Worm (Caenorhabditis elegans) whole organism, early embryonic: ENCODE measurements around the gene jamp-1.

ENCODE experiments used
- B0310.2 ChIP-seq: sonication (generic microtip); optimal IDR thresholded peaks from 2 replicates; lab custom pipeline; 2016; ENCODE audit warnings: mild to moderate bottlenecking, missing genetic modification characterization, missing compliant biosample characterization
- F13C5.2 ChIP-seq: sonication (generic microtip); optimal IDR thresholded peaks from 2 replicates; lab custom pipeline; 2017; ENCODE audit warnings: mild to moderate bottlenecking, missing genetic modification characterization, inconsistent platforms, missing compliant biosample characterization
- aly-1 ChIP-seq: sonication (generic microtip); optimal IDR thresholded peaks from 2 replicates; lab custom pipeline; 2016; ENCODE audit warnings: missing genetic modification characterization, missing compliant biosample characterization
- ama-1 ChIP-seq: fragments of 150-350 bp; optimal IDR thresholded peaks from 2 replicates; lab custom pipeline; 2014
- ceh-13 ChIP-seq: fragments of 200-800 bp; sonication (Bioruptor generic); optimal IDR thresholded peaks from 2 replicates; lab custom pipeline; 2018; ENCODE audit warnings: mild to moderate bottlenecking, missing genetic modification characterization, missing compliant biosample characterization
- ceh-36 ChIP-seq: sonication (generic microtip); optimal IDR thresholded peaks from 2 replicates; lab custom pipeline; 2016; ENCODE audit warnings: missing genetic modification characterization, inconsistent platforms, missing compliant biosample characterization
- flt-1 ChIP-seq: fragments of 200-800 bp; sonication (Bioruptor generic); IDR thresholded peaks from 2 replicates; pipeline ENCODE4 v1.3.6; 2022; ENCODE audit warnings: missing genetic modification characterization, missing compliant biosample characterization
- hmbx-1 ChIP-seq: sonication (generic microtip); optimal IDR thresholded peaks from 2 replicates; lab custom pipeline; 2016; ENCODE audit warnings: mild to moderate bottlenecking, missing genetic modification characterization, missing compliant biosample characterization
- hnd-1 ChIP-seq: sonication (generic microtip); optimal IDR thresholded peaks from 2 replicates; lab custom pipeline; 2016; ENCODE audit warnings: missing genetic modification characterization, missing compliant biosample characterization
- pes-1 ChIP-seq: fragments of 200-800 bp; sonication (Bioruptor generic); IDR thresholded peaks from 2 replicates; pipeline ENCODE4 v1.3.6; 2022; ENCODE audit warnings: missing genetic modification reagents, missing genetic modification characterization, missing compliant biosample characterization
- scrt-1 ChIP-seq: fragments of 200-800 bp; sonication (Bioruptor generic); IDR thresholded peaks from 2 replicates; pipeline ENCODE4 v1.3.6; 2022; ENCODE audit warnings: missing genetic modification characterization, missing compliant biosample characterization
- sea-1 ChIP-seq: fragments of 200-800 bp; sonication (Bioruptor generic); conservative IDR thresholded peaks from 2 replicates; pipeline ENCODE4 v1.3.6; 2022; ENCODE audit warnings: missing genetic modification characterization, missing compliant biosample characterization
- tbx-37 ChIP-seq: fragments of 200-800 bp; sonication (Bioruptor generic); conservative IDR thresholded peaks from 2 replicates; pipeline ENCODE4 v1.3.6; 2022; ENCODE audit warnings: missing genetic modification reagents, missing genetic modification characterization, missing compliant biosample characterization
- tra-4 ChIP-seq: sonication (generic microtip); optimal IDR thresholded peaks from 2 replicates; lab custom pipeline; 2017; ENCODE audit warnings: missing genetic modification characterization, missing compliant biosample characterization

DNA sequence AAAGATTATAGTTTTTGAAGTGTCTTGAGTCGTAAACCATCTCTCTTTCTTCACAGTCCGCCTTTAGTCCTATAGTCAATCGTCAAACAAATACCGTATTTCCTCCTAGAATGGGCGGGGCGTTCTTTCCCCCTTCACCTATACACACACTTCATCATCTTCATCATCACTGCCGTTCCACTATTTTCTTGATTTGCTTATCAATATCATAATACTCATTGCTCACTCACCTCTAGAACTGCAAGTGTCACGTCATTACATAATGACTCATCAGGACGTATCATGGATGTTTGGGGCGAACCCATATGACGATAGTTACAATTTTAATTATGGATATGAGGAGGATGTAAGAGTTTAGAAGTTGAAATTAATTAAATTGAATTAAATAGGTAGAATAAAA lies 40.4 kb downstream of the jamp-1 start:
- TF ChIP-seq ama-1, result no peak
- no peak for TF ChIP-seq hnd-1 (tag; lab: Kevin White, UChicago)
- no peak for TF ChIP-seq aly-1
- no peak for TF ChIP-seq sea-1 (GFP tag; lab: Robert Waterston, UW)
- TF ChIP-seq tra-4 (tag; lab: Kevin White, UChicago), result no peak
- TF ChIP-seq tbx-37 (GFP tag; lab: Robert Waterston, UW), result no peak
- TF ChIP-seq scrt-1, result no peak
- TF ChIP-seq pes-1 (GFP tag; lab: Robert Waterston, UW), result no peak
- TF ChIP-seq B0310.2 (tag; lab: Kevin White, UChicago), result no peak
- no peak for TF ChIP-seq flt-1 (GFP tag; lab: Robert Waterston, UW)
- TF ChIP-seq ceh-36 (tag; lab: Kevin White, UChicago), result no peak
- TF ChIP-seq F13C5.2 (tag; lab: Kevin White, UChicago), result no peak
- TF ChIP-seq ceh-13 (GFP tag; lab: Kevin White, UChicago), result no peak
- no peak for TF ChIP-seq hmbx-1 (tag; lab: Kevin White, UChicago)
